Worm (Caenorhabditis elegans) whole organism, L3 larva: Measurements from ENCODE around the gene Y51H7C.3.

Source experiments
- R02D3.7 ChIP-seq: fragments of 150-350 bp; optimal IDR thresholded peaks from 2 replicates; lab custom pipeline; 2014; ENCODE audit warnings: missing biosample characterization, missing genetic modification characterization
- ZK546.5 ChIP-seq: sonication (generic microtip); optimal IDR thresholded peaks from 2 replicates; lab custom pipeline; 2017; ENCODE audit warnings: missing biosample characterization, missing genetic modification characterization
- aly-2 ChIP-seq: fragments of 150-350 bp; optimal IDR thresholded peaks from 2 replicates; lab custom pipeline; 2014; ENCODE audit warnings: missing biosample characterization, missing genetic modification characterization
- ama-1 ChIP-seq: fragments of 150-350 bp; optimal IDR thresholded peaks from 2 replicates; lab custom pipeline; 2018
- ceh-16 ChIP-seq: sonication (generic microtip); optimal IDR thresholded peaks from 2 replicates; lab custom pipeline; 2017; ENCODE audit warnings: missing biosample characterization, missing genetic modification characterization
- ceh-28 ChIP-seq: fragments of 150-350 bp; optimal IDR thresholded peaks from 2 replicates; lab custom pipeline; 2014; ENCODE audit warnings: missing biosample characterization, missing genetic modification reagents, missing genetic modification characterization
- egl-27 ChIP-seq: sonication (generic microtip); optimal IDR thresholded peaks from 4 replicates; lab custom pipeline; 2017; ENCODE audit warnings: missing biosample characterization, missing genetic modification reagents, missing genetic modification characterization
- egl-5 ChIP-seq: fragments of 150-350 bp; optimal IDR thresholded peaks from 2 replicates; lab custom pipeline; 2017; ENCODE audit warnings: missing biosample characterization, missing genetic modification reagents, missing genetic modification characterization, inconsistent platforms
- elt-2 ChIP-seq: sonication (generic microtip); optimal IDR thresholded peaks from 2 replicates; lab custom pipeline; 2016; ENCODE audit warnings: missing genetic modification reagents, mild to moderate bottlenecking, missing genetic modification characterization, missing compliant biosample characterization
- elt-3 ChIP-seq, 3 experiments: fragments of 150-350 bp in 1 of 3; sonication (generic microtip) in 2 of 3; optimal IDR thresholded peaks; 2 replicates in 2 of 3; 4 replicates in 1 of 3; lab custom pipeline; 2014 to 2017; ENCODE audit warnings: missing biosample characterization in 3 of 3, missing genetic modification characterization in 3 of 3
- fkh-10 ChIP-seq: sonication (generic microtip); optimal IDR thresholded peaks from 2 replicates; lab custom pipeline; 2017; ENCODE audit warnings: missing biosample characterization, missing genetic modification reagents, missing genetic modification characterization
- fkh-2 ChIP-seq: fragments of 150-350 bp; optimal IDR thresholded peaks from 2 replicates; lab custom pipeline; 2014; ENCODE audit warnings: missing biosample characterization, missing genetic modification reagents, missing genetic modification characterization
- hmg-11 ChIP-seq: sonication (generic microtip); optimal IDR thresholded peaks from 2 replicates; lab custom pipeline; 2016; ENCODE audit warnings: missing genetic modification characterization, missing compliant biosample characterization
- jun-1 ChIP-seq: fragments of 150-350 bp; optimal IDR thresholded peaks from 2 replicates; lab custom pipeline; 2014; ENCODE audit warnings: missing biosample characterization, missing genetic modification reagents, missing genetic modification characterization
- lin-15B ChIP-seq: fragments of 150-350 bp; optimal IDR thresholded peaks from 2 replicates; lab custom pipeline; 2014; ENCODE audit warnings: missing biosample characterization, missing genetic modification characterization
- lin-39 ChIP-seq: fragments of 150-350 bp; optimal IDR thresholded peaks from 2 replicates; lab custom pipeline; 2018; ENCODE audit warnings: missing biosample characterization, missing genetic modification reagents, missing genetic modification characterization
- lsy-12 ChIP-seq: sonication (generic microtip); optimal IDR thresholded peaks from 2 replicates; lab custom pipeline; 2016; ENCODE audit warnings: mild to moderate bottlenecking, missing genetic modification characterization, missing compliant biosample characterization
- mdl-1 ChIP-seq: fragments of 150-350 bp; optimal IDR thresholded peaks from 2 replicates; lab custom pipeline; 2014; ENCODE audit warnings: missing biosample characterization, missing genetic modification characterization
- mml-1 ChIP-seq: fragments of 150-350 bp; sonication (generic microtip); optimal IDR thresholded peaks from 3 replicates; lab custom pipeline; 2014; ENCODE audit warnings: missing biosample characterization, missing genetic modification characterization
- nfya-1 ChIP-seq: sonication (generic microtip); optimal IDR thresholded peaks from 2 replicates; lab custom pipeline; 2017; ENCODE audit warnings: missing genetic modification characterization, mild to moderate bottlenecking, missing compliant biosample characterization, antibody characterized with exemption, moderate library complexity; ENCODE audit not compliant: insufficient read depth
- nhr-11 ChIP-seq: fragments of 150-350 bp; optimal IDR thresholded peaks from 2 replicates; lab custom pipeline; 2014; ENCODE audit warnings: missing biosample characterization, missing genetic modification characterization
- nhr-23 ChIP-seq: fragments of 150-350 bp; optimal IDR thresholded peaks from 2 replicates; lab custom pipeline; 2014; ENCODE audit warnings: missing biosample characterization, missing genetic modification reagents, missing genetic modification characterization
- nhr-237 ChIP-seq: fragments of 150-350 bp; optimal IDR thresholded peaks from 2 replicates; lab custom pipeline; 2014; ENCODE audit warnings: missing biosample characterization, missing genetic modification characterization
- nhr-28 ChIP-seq: fragments of 150-350 bp; optimal IDR thresholded peaks from 2 replicates; lab custom pipeline; 2014; ENCODE audit warnings: missing biosample characterization, missing genetic modification characterization
- nhr-67 ChIP-seq: fragments of 150-350 bp; optimal IDR thresholded peaks from 2 replicates; lab custom pipeline; 2014; ENCODE audit warnings: missing biosample characterization, missing genetic modification characterization
- nhr-76 ChIP-seq: fragments of 150-350 bp; sonication (generic microtip); optimal IDR thresholded peaks from 5 replicates; lab custom pipeline; 2014; ENCODE audit warnings: missing biosample characterization, missing genetic modification characterization
- nhr-77 ChIP-seq: fragments of 150-350 bp; optimal IDR thresholded peaks from 2 replicates; lab custom pipeline; 2014; ENCODE audit warnings: missing biosample characterization, missing genetic modification characterization
- pha-4 ChIP-seq: fragments of 150-350 bp; optimal IDR thresholded peaks from 2 replicates; lab custom pipeline; 2014; ENCODE audit warnings: missing biosample characterization, missing genetic modification reagents, missing genetic modification characterization
- sea-2 ChIP-seq: fragments of 150-350 bp; sonication (generic microtip); optimal IDR thresholded peaks from 4 replicates; lab custom pipeline; 2014; ENCODE audit warnings: missing biosample characterization, missing genetic modification reagents, missing genetic modification characterization
- tbx-2 ChIP-seq: sonication (generic microtip); optimal IDR thresholded peaks from 2 replicates; lab custom pipeline; 2016; ENCODE audit warnings: mild to moderate bottlenecking, missing genetic modification characterization, missing compliant biosample characterization
- unc-62 ChIP-seq: fragments of 150-350 bp; sonication (generic microtip); optimal IDR thresholded peaks from 4 replicates; lab custom pipeline; 2014; ENCODE audit warnings: missing biosample characterization, missing genetic modification reagents, missing genetic modification characterization
- zag-1 ChIP-seq: fragments of 150-350 bp; optimal IDR thresholded peaks from 2 replicates; lab custom pipeline; 2014; ENCODE audit warnings: missing biosample characterization, missing genetic modification characterization
- ztf-4 ChIP-seq: fragments of 150-350 bp; optimal IDR thresholded peaks from 2 replicates; lab custom pipeline; 2014; ENCODE audit warnings: missing biosample characterization, missing genetic modification characterization

The Y51H7C.3 gene

DNA sequence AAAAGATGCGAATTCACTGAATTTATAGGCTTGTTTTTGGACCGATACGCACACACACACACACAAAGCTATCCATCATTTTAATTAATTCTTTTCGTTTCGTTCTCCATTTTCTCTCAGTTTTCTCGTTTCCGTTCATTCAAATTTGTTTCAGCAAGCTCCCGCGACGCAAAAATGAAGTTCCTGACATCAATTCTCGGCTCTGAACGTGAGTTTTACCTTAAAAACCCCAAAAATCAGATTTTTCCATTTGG lies at the start of gene Y51H7C.3:
Gene Y51H7C.3, plus strand, starts transcription at position 155 of the 254 bp plus-strand sequence.
- TF ChIP-seq nhr-28 (tag; lab: Kevin White, UChicago) (no peak), jun-1 (tag; lab: Kevin White, UChicago) (no peak), ZK546.5 (tag; lab: Kevin White, UChicago) (no peak), ceh-28 (tag; lab: Kevin White, UChicago) (no peak), aly-2 (tag; lab: Kevin White, UChicago) (no peak), ceh-16 (tag; lab: Kevin White, UChicago) (no peak), ama-1 (lab: Kevin White, UChicago) (no peak), egl-27 (tag; lab: Kevin White, UChicago) (no peak), nhr-237 (tag; lab: Kevin White, UChicago) (no peak), sea-2 (GFP tag; lab: Kevin White, UChicago) (no peak), elt-2 (no peak), nhr-11 (tag; lab: Kevin White, UChicago) (no peak), pha-4 (tag; lab: Kevin White, UChicago) (no peak)

DNA sequence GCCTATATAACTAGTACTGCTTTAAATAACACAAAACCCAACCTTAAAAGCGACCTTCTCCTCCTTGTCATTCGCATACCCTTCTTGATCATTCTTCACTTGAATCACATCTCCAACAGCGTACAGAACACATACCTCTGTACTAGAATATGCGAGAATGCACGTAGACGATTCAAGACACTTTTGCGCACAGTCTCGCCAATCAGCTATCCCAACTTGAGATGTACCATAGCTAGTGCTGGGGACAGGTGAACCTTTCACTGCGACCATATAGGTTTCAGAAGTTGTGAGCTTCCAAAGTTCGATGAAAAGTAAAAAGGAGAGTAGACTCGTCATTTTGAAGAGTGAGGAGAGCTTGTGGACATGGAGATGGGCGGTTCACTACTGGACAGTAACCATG lies 40.6 kb upstream of the Y51H7C.3 start, which contains the start of gene F54D12.8:
Gene F54D12.8, minus strand, starts transcription at position 336 of the 400 bp plus-strand sequence.
- no peak for TF ChIP-seq nfya-1
- TF ChIP-seq elt-3 (tag; optimal IDR thresholded peaks at IDR 0.05; lab: Kevin White, UChicago): no peak
- TF ChIP-seq nhr-237 (tag; lab: Kevin White, UChicago): no peak
- no peak for TF ChIP-seq sea-2 (GFP tag; lab: Kevin White, UChicago)
- no peak for TF ChIP-seq tbx-2
- no peak for TF ChIP-seq ZK546.5 (tag; lab: Kevin White, UChicago)
- no peak for TF ChIP-seq nhr-28 (tag; lab: Kevin White, UChicago)
- no peak for TF ChIP-seq nhr-77 (tag; lab: Kevin White, UChicago)
- no peak for TF ChIP-seq mml-1
- no peak for TF ChIP-seq egl-5 (tag; lab: Kevin White, UChicago)
- TF ChIP-seq zag-1 (tag; lab: Kevin White, UChicago): no peak
- TF ChIP-seq nhr-76 (tag; lab: Kevin White, UChicago): no peak
- no peak for TF ChIP-seq lin-39 (tag; lab: Kevin White, UChicago)
- no peak for TF ChIP-seq hmg-11 (tag; lab: Kevin White, UChicago)
- TF ChIP-seq unc-62: no peak
- TF ChIP-seq ama-1 (lab: Kevin White, UChicago): no peak

DNA sequence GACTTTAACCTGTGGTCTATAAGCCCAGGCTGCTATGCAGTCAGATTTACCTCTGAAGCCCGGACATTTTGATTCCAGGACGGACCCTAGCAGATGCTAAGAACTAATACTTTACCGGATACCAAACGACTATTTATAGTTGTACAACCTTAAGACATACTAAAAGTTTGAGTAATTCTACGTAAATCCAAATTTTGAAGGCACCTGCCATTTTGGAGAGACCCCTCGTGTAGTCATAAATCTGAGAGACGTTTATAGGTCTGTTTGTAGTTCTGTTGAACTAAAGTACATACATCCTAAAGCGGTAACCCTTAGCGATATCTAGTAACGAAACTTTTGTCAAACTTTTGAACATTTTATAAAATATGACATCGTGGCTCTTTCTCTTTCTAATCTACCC lies 39.9 kb upstream of the Y51H7C.3 start, which contains the start of gene F54D12.2:
Gene F54D12.2, plus strand, starts transcription at position 301 of the 400 bp plus-strand sequence.
- TF ChIP-seq fkh-2 (tag; lab: Kevin White, UChicago) (no peak), ZK546.5 (tag; lab: Kevin White, UChicago) (no peak)

DNA sequence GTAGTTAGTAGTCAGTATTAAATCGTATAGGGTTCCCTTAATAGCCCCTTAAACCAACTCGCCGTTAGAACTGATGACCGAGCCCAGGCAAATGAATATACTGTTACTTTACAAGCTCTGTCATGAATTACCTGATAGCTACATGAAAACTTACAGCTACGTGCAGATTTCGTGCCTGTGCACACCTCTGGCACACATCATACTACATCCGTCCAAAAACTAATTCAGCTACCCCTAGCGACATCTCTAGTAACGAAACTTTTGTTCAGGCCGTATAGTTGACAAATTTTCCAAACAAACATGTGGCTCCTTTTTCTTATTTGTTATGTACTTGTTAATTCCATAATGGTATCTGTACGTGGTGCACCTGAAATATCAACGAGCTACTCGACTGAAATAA lies 38.2 kb upstream of the Y51H7C.3 start, which contains the start of gene F54D12.1:
Gene F54D12.1, plus strand, starts transcription at position 301 of the 400 bp plus-strand sequence.
- TF ChIP-seq zag-1 (tag; lab: Kevin White, UChicago): no peak

DNA sequence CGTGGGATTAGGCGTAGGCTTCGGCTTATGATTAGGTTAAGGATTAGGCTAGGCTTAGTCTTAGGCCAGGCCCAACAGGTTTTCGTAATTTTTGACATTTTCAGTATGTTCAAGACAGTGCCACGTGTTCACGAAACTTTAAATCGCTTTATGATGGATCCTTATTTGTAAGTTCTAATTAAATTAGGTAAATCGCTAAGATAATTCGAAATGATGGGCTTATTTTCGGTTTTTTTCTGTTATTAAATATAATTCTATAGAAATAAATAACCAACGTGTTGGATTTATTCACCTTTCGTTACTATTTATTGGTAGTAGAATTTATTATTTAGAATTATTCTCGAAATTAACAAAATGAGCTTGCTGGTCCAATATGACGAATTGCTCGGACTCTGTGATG lies 36.8 kb upstream of the Y51H7C.3 start, which contains the start of gene Y51H7C.8:
Gene Y51H7C.8, plus strand, starts transcription at position 301 of the 400 bp plus-strand sequence.
- TF ChIP-seq fkh-10: no peak
- TF ChIP-seq nhr-67 (tag; lab: Kevin White, UChicago): no peak
- no peak for TF ChIP-seq nhr-237 (tag; lab: Kevin White, UChicago)
- TF ChIP-seq nfya-1: no peak
- no peak for TF ChIP-seq tbx-2
- TF ChIP-seq mdl-1 (tag; lab: Kevin White, UChicago): no peak

DNA sequence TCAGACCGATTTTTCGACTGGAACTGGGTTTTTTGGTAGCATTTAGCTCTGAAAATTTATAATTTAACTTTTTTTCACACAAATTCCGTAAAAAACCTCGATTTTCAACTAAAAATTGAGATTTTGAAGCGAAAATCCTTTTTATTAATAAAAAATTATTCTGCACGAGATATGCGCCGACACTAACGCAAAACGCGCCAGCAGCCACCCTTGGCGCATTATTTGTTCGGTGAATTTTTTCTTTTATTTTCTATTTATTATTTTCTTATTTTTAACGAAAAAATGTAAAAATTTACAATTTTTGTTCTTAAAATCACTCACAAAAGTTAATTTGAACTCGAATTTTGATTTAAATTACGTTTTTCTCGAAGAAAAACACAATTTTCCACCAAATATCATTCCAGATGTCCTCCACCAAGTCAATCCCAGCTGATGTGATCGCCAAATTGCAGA lies 36.1 kb upstream of the Y51H7C.3 start, which contains the start of gene Y51H7C.7:
Gene Y51H7C.7, plus strand, starts transcription at position 403 of the 453 bp plus-strand sequence.
- TF ChIP-seq lin-39 (tag; lab: Kevin White, UChicago) (peak; percentile 24), nhr-23 (tag; lab: Kevin White, UChicago) (peak; percentile 65), R02D3.7 (peak; percentile 36), ztf-4 (tag; lab: Kevin White, UChicago) (no peak), tbx-2 (peak; percentile 18), lin-15B (tag; lab: Kevin White, UChicago) (peak; percentile 75), lsy-12 (tag; lab: Kevin White, UChicago) (no peak), elt-2 (peak; percentile 22)
